Worm (Caenorhabditis elegans) whole organism, L4/young adult: ENCODE results near the gene sprp-4.

Experiments
- W03F9.2 ChIP-seq: fragments of 150-350 bp; optimal IDR thresholded peaks from 2 replicates; lab custom pipeline; 2014; ENCODE audit warnings: missing biosample characterization, missing genetic modification characterization
- dao-5 ChIP-seq: sonication (generic microtip); optimal IDR thresholded peaks from 2 replicates; lab custom pipeline; 2016; ENCODE audit warnings: missing genotype, missing genetic modification characterization, moderate library complexity, missing compliant biosample characterization
- him-1 ChIP-seq: sonication (generic microtip); optimal IDR thresholded peaks from 2 replicates; lab custom pipeline; 2016; ENCODE audit warnings: missing genotype, missing genetic modification reagents, missing genetic modification characterization, missing compliant biosample characterization

- TF ChIP-seq him-1 (tag; lab: Kevin White, UChicago): no peak
- TF ChIP-seq W03F9.2 (tag; lab: Kevin White, UChicago): no peak
- TF ChIP-seq dao-5: no peak
These were observed 33.5 kb downstream of the sprp-4 start for ce11 chrX:8819815-8820415.
